Worm (Caenorhabditis elegans): ENCODE data around the gene ceeh-1.

DNA sequence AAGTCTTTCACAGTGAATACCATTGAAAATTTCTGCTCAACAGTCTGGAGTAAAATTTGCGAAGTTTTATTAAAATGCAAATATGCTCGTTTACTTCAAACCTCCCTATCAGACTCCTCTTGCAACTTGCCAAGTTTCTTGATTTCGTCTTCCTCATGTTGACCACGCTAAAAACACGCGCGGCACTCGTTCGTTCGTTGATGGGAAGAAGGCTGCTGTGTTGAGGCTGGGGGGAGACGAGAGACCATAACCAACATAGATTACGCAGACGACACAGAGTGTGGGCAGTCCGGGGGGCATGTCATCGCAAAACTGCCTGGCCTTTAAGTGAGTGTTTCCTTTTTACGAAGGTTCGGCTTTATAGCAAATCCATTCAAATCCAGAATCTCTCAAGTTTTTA lies 11.9 kb upstream of the ceeh-1 start:
- TF ChIP-seq ztf-29 (GFP tag; IDR thresholded peaks at IDR 0.05), result no peak
- TF ChIP-seq ref-1 (GFP tag; conservative IDR thresholded peaks at IDR 0.05), result no peak
- no peak for TF ChIP-seq ztf-23 (GFP tag; IDR thresholded peaks at IDR 0.05)

All from whole organism, midembryonic.